Worm (Caenorhabditis elegans): ENCODE results near the gene unc-129.

- no peak for TF ChIP-seq pha-4 (tag; optimal IDR thresholded peaks at IDR 0.05)
- TF ChIP-seq cnd-1 (tag; optimal IDR thresholded peaks at IDR 0.05) = no peak
- TF ChIP-seq flh-1 (GFP tag; optimal IDR thresholded peaks at IDR 0.05) = no peak
- TF ChIP-seq mep-1 (tag; optimal IDR thresholded peaks at IDR 0.05) = no peak
- TF ChIP-seq nhr-12 (tag; optimal IDR thresholded peaks at IDR 0.05) = no peak
- no peak for TF ChIP-seq nhr-237 (tag; optimal IDR thresholded peaks at IDR 0.05)
- TF ChIP-seq ceh-39 (tag; optimal IDR thresholded peaks at IDR 0.05) = no peak
- TF ChIP-seq lin-13 (tag; optimal IDR thresholded peaks at IDR 0.05) = no peak
- no peak for TF ChIP-seq snpc-4 (tag; optimal IDR thresholded peaks at IDR 0.05)
- TF ChIP-seq blmp-1 (tag; optimal IDR thresholded peaks at IDR 0.05) = no peak
- TF ChIP-seq ztf-11 (tag; optimal IDR thresholded peaks at IDR 0.05) = no peak
Observed at ce11 chrIV:9043224-9043623, 38.0 kb upstream of the unc-129 start, which contains the start of gene Y73F4A.2.

Data from whole organism, mixed stage, embryonic.